Worm (Caenorhabditis elegans) whole organism, L4/young adult: ENCODE measurements around the gene ZK1240.8.

Experiments used
- W03F9.2 ChIP-seq: fragments of 150-350 bp; optimal IDR thresholded peaks from 2 replicates; lab custom pipeline; 2014; ENCODE audit warnings: missing biosample characterization, missing genetic modification characterization
- dao-5 ChIP-seq: sonication (generic microtip); optimal IDR thresholded peaks from 2 replicates; lab custom pipeline; 2016; ENCODE audit warnings: missing genotype, missing genetic modification characterization, moderate library complexity, missing compliant biosample characterization
- him-1 ChIP-seq: sonication (generic microtip); optimal IDR thresholded peaks from 2 replicates; lab custom pipeline; 2016; ENCODE audit warnings: missing genotype, missing genetic modification reagents, missing genetic modification characterization, missing compliant biosample characterization

- TF ChIP-seq dao-5 (tag; lab: Kevin White, UChicago), result no peak
- TF ChIP-seq W03F9.2 (tag; lab: Kevin White, UChicago), result no peak
- no peak for TF ChIP-seq him-1 (tag; lab: Kevin White, UChicago)
These were observed 44.2 kb downstream of the ZK1240.8 start for ce11 chrII:2284703-2285102.
